Worm (Caenorhabditis elegans) whole organism, late embryonic: Measurements from ENCODE around the gene irld-14.

ENCODE experiments used
- K02D7.2 ChIP-seq: sonication (generic microtip); optimal IDR thresholded peaks from 2 replicates; lab custom pipeline; 2017; ENCODE audit warnings: mild to moderate bottlenecking, missing genetic modification characterization, missing compliant biosample characterization
- ama-1 ChIP-seq: fragments of 150-350 bp; optimal IDR thresholded peaks from 2 replicates; lab custom pipeline; 2014
- ceh-18 ChIP-seq: sonication (generic microtip); optimal IDR thresholded peaks from 2 replicates; lab custom pipeline; 2016; ENCODE audit warnings: missing genetic modification characterization, missing compliant biosample characterization
- elt-2 ChIP-seq: sonication (generic microtip); optimal IDR thresholded peaks from 2 replicates; lab custom pipeline; 2016; ENCODE audit warnings: missing genetic modification reagents, missing genetic modification characterization, missing compliant biosample characterization
- ets-4 ChIP-seq: sonication (generic microtip); optimal IDR thresholded peaks from 2 replicates; lab custom pipeline; 2016; ENCODE audit warnings: missing genetic modification characterization, missing compliant biosample characterization
- lim-6 ChIP-seq: sonication (generic microtip); optimal IDR thresholded peaks from 2 replicates; lab custom pipeline; 2016; ENCODE audit warnings: missing genetic modification characterization, missing compliant biosample characterization
- lin-11 ChIP-seq: fragments of 200-800 bp; sonication (Bioruptor generic); optimal IDR thresholded peaks from 2 replicates; lab custom pipeline; 2018; ENCODE audit warnings: mild to moderate bottlenecking, missing genetic modification characterization, missing compliant biosample characterization
- nfya-1 ChIP-seq: sonication (generic microtip); optimal IDR thresholded peaks from 2 replicates; lab custom pipeline; 2017; ENCODE audit warnings: missing genetic modification characterization, mild to moderate bottlenecking, missing compliant biosample characterization, antibody characterized with exemption, moderate library complexity
- nhr-232 ChIP-seq: sonication (generic microtip); optimal IDR thresholded peaks from 2 replicates; lab custom pipeline; 2016; ENCODE audit warnings: missing genetic modification characterization, missing compliant biosample characterization
- npax-4 ChIP-seq: sonication (generic microtip); optimal IDR thresholded peaks from 2 replicates; lab custom pipeline; 2016; ENCODE audit warnings: missing genetic modification characterization, missing compliant biosample characterization
- pha-4 ChIP-seq: fragments of 150-350 bp; optimal IDR thresholded peaks from 2 replicates; lab custom pipeline; 2018; ENCODE audit warnings: missing biosample characterization, missing genetic modification reagents, missing genetic modification characterization
- unc-55 ChIP-seq: sonication (generic microtip); optimal IDR thresholded peaks from 2 replicates; lab custom pipeline; 2017; ENCODE audit warnings: missing biosample characterization, missing genetic modification reagents, missing genetic modification characterization

DNA sequence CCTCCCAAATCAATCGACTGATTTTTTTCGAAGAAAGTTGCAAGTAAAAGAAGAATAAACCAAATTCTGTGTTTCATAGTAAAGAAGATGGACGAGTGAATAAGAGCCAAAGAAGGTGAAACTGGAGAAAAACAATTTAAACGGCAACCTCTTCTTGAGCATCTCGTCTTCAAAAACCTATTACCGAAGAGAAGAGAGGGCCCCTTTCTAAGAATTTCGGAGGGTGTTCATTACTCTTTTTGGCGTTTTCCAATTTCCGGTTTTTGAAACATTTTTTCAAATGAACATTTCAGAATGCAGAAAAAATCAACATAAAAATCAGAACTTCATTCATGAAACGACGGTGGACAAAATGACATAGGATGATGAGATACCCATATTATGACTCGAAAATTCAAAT, 15.2 kb downstream of the irld-14 start, which contains the start of gene nmr-2:
- TF ChIP-seq npax-4 (tag; lab: Kevin White, UChicago) = no peak
- TF ChIP-seq nhr-232 (tag; lab: Kevin White, UChicago) = no peak
- TF ChIP-seq pha-4 (tag; lab: Kevin White, UChicago) = no peak
- no peak for TF ChIP-seq lim-6 (tag; lab: Kevin White, UChicago)
- no peak for TF ChIP-seq ceh-18 (tag; lab: Kevin White, UChicago)
- no peak for TF ChIP-seq ets-4 (tag; lab: Kevin White, UChicago)
- no peak for TF ChIP-seq unc-55 (GFP tag; lab: Kevin White, UChicago)
- no peak for TF ChIP-seq lin-11 (tag; lab: Kevin White, UChicago)
- no peak for TF ChIP-seq ama-1 (lab: Kevin White, UChicago)
- no peak for TF ChIP-seq elt-2 (tag; lab: Kevin White, UChicago)
- no peak for TF ChIP-seq K02D7.2
- TF ChIP-seq nfya-1 (tag; lab: Kevin White, UChicago) = no peak
